Worm (Caenorhabditis elegans): ENCODE data around the gene mec-12.

mec-12 gene

ce11 chrIII:3142078-3142477 lies 3.0 kb upstream of the mec-12 start:
- TF ChIP-seq hmg-4 (GFP tag; optimal IDR thresholded peaks at IDR 0.05) (no peak), B0310.2 (tag; optimal IDR thresholded peaks at IDR 0.05) (no peak), ceh-13 (GFP tag; optimal IDR thresholded peaks at IDR 0.05) (no peak), tbx-11 (GFP tag; IDR thresholded peaks at IDR 0.05) (no peak), ama-1 (optimal IDR thresholded peaks at IDR 0.05) (no peak), scrt-1 (GFP tag; IDR thresholded peaks at IDR 0.05) (no peak), ets-7 (tag; optimal IDR thresholded peaks at IDR 0.05) (no peak), hnd-1 (tag; optimal IDR thresholded peaks at IDR 0.05) (no peak), flt-1 (GFP tag; IDR thresholded peaks at IDR 0.05) (no peak), tbx-37 (GFP tag; conservative IDR thresholded peaks at IDR 0.05) (no peak), hmbx-1 (tag; optimal IDR thresholded peaks at IDR 0.05) (no peak), ceh-36 (tag; optimal IDR thresholded peaks at IDR 0.05) (no peak), aly-1 (tag; optimal IDR thresholded peaks at IDR 0.05) (no peak)

- TF ChIP-seq hnd-1 (tag; optimal IDR thresholded peaks at IDR 0.05) (no peak), tbx-11 (GFP tag; IDR thresholded peaks at IDR 0.05) (no peak), hmg-4 (GFP tag; optimal IDR thresholded peaks at IDR 0.05) (no peak), hmbx-1 (tag; optimal IDR thresholded peaks at IDR 0.05) (no peak), ceh-13 (GFP tag; optimal IDR thresholded peaks at IDR 0.05) (no peak), ama-1 (optimal IDR thresholded peaks at IDR 0.05) (no peak)
Observed at ce11 chrIII:3140227-3140626, 1.2 kb upstream of the mec-12 start.

- TF ChIP-seq ets-7 (tag; optimal IDR thresholded peaks at IDR 0.05) (no peak), ceh-13 (GFP tag; optimal IDR thresholded peaks at IDR 0.05) (no peak), B0310.2 (tag; optimal IDR thresholded peaks at IDR 0.05) (no peak), tbx-37 (GFP tag; conservative IDR thresholded peaks at IDR 0.05) (no peak), aly-1 (tag; optimal IDR thresholded peaks at IDR 0.05) (no peak), F13C5.2 (tag; optimal IDR thresholded peaks at IDR 0.05) (no peak), tbx-11 (GFP tag; IDR thresholded peaks at IDR 0.05) (no peak), sea-1 (GFP tag; conservative IDR thresholded peaks at IDR 0.05) (no peak), scrt-1 (GFP tag; IDR thresholded peaks at IDR 0.05) (no peak)
Observed at ce11 chrIII:3138087-3138486, 947 bp downstream of the mec-12 start.

- TF ChIP-seq ets-7 (tag; optimal IDR thresholded peaks at IDR 0.05), result no peak
- no peak for TF ChIP-seq ama-1 (optimal IDR thresholded peaks at IDR 0.05)
- no peak for TF ChIP-seq flt-1 (GFP tag; IDR thresholded peaks at IDR 0.05)
Observed at ce11 chrIII:3136325-3137001, 2.6 kb downstream of the mec-12 start.

ce11 chrIII:3129036-3129435 lies 10.0 kb downstream of the mec-12 start, which contains the start of gene Y53G8B.1:
Gene Y53G8B.1, plus strand, starts transcription at chrIII:3129277.
- TF ChIP-seq F13C5.2 (tag; optimal IDR thresholded peaks at IDR 0.05), result no peak
- no peak for TF ChIP-seq tbx-11 (GFP tag; IDR thresholded peaks at IDR 0.05)
- no peak for TF ChIP-seq B0310.2 (tag; optimal IDR thresholded peaks at IDR 0.05)
- no peak for TF ChIP-seq tra-4 (tag; optimal IDR thresholded peaks at IDR 0.05)
- TF ChIP-seq ceh-13 (GFP tag; optimal IDR thresholded peaks at IDR 0.05), result no peak
- no peak for TF ChIP-seq ets-7 (tag; optimal IDR thresholded peaks at IDR 0.05)
- TF ChIP-seq hnd-1 (tag; optimal IDR thresholded peaks at IDR 0.05), result no peak
- TF ChIP-seq sea-1 (GFP tag; conservative IDR thresholded peaks at IDR 0.05), result no peak
- no peak for TF ChIP-seq pes-1 (GFP tag; IDR thresholded peaks at IDR 0.05)
- TF ChIP-seq hmg-4 (GFP tag; optimal IDR thresholded peaks at IDR 0.05), result no peak

ce11 chrIII:3127613-3128012 lies 11.4 kb downstream of the mec-12 start:
- TF ChIP-seq tbx-37 (GFP tag; conservative IDR thresholded peaks at IDR 0.05), result no peak
- no peak for TF ChIP-seq aly-1 (tag; optimal IDR thresholded peaks at IDR 0.05)
- TF ChIP-seq ets-7 (tag; optimal IDR thresholded peaks at IDR 0.05), result no peak
- TF ChIP-seq hnd-1 (tag; optimal IDR thresholded peaks at IDR 0.05), result no peak
- no peak for TF ChIP-seq pes-1 (GFP tag; IDR thresholded peaks at IDR 0.05)
- no peak for TF ChIP-seq tbx-11 (GFP tag; IDR thresholded peaks at IDR 0.05)
- TF ChIP-seq scrt-1 (GFP tag; IDR thresholded peaks at IDR 0.05), result no peak
- no peak for TF ChIP-seq tra-4 (tag; optimal IDR thresholded peaks at IDR 0.05)
- no peak for TF ChIP-seq ceh-13 (GFP tag; optimal IDR thresholded peaks at IDR 0.05)
- TF ChIP-seq B0310.2 (tag; optimal IDR thresholded peaks at IDR 0.05), result no peak

ce11 chrIII:3127074-3127596 lies 11.9 kb downstream of the mec-12 start, which contains the start of gene nipa-1:
Gene nipa-1, minus strand, starts transcription at chrIII:3127124.
- no peak for TF ChIP-seq hmg-4 (GFP tag; optimal IDR thresholded peaks at IDR 0.05)
- no peak for TF ChIP-seq ama-1 (optimal IDR thresholded peaks at IDR 0.05)
- no peak for TF ChIP-seq B0310.2 (tag; optimal IDR thresholded peaks at IDR 0.05)
- no peak for TF ChIP-seq ets-7 (tag; optimal IDR thresholded peaks at IDR 0.05)
- no peak for TF ChIP-seq flt-1 (GFP tag; IDR thresholded peaks at IDR 0.05)
- TF ChIP-seq tra-4 (tag; optimal IDR thresholded peaks at IDR 0.05), result no peak
- TF ChIP-seq sea-1 (GFP tag; conservative IDR thresholded peaks at IDR 0.05), result no peak
- no peak for TF ChIP-seq hmbx-1 (tag; optimal IDR thresholded peaks at IDR 0.05)
- TF ChIP-seq pes-1 (GFP tag; IDR thresholded peaks at IDR 0.05), result no peak
- no peak for TF ChIP-seq tbx-11 (GFP tag; IDR thresholded peaks at IDR 0.05)
- TF ChIP-seq tbx-37 (GFP tag; conservative IDR thresholded peaks at IDR 0.05), result no peak
- TF ChIP-seq hnd-1 (tag; optimal IDR thresholded peaks at IDR 0.05), result no peak
- TF ChIP-seq ceh-36 (tag; optimal IDR thresholded peaks at IDR 0.05), result no peak

- no peak for TF ChIP-seq B0310.2 (tag; optimal IDR thresholded peaks at IDR 0.05)
- TF ChIP-seq tra-4 (tag; optimal IDR thresholded peaks at IDR 0.05), result no peak
- no peak for TF ChIP-seq sea-1 (GFP tag; conservative IDR thresholded peaks at IDR 0.05)
- no peak for TF ChIP-seq scrt-1 (GFP tag; IDR thresholded peaks at IDR 0.05)
- no peak for TF ChIP-seq tbx-37 (GFP tag; conservative IDR thresholded peaks at IDR 0.05)
- no peak for TF ChIP-seq hnd-1 (tag; optimal IDR thresholded peaks at IDR 0.05)
- no peak for TF ChIP-seq ceh-13 (GFP tag; optimal IDR thresholded peaks at IDR 0.05)
- no peak for TF ChIP-seq pes-1 (GFP tag; IDR thresholded peaks at IDR 0.05)
- no peak for TF ChIP-seq hmg-4 (GFP tag; optimal IDR thresholded peaks at IDR 0.05)
- no peak for TF ChIP-seq ama-1 (optimal IDR thresholded peaks at IDR 0.05)
- no peak for TF ChIP-seq hmbx-1 (tag; optimal IDR thresholded peaks at IDR 0.05)
- TF ChIP-seq tbx-11 (GFP tag; IDR thresholded peaks at IDR 0.05), result no peak
- no peak for TF ChIP-seq ets-7 (tag; optimal IDR thresholded peaks at IDR 0.05)
- no peak for TF ChIP-seq ceh-36 (tag; optimal IDR thresholded peaks at IDR 0.05)
- no peak for TF ChIP-seq flt-1 (GFP tag; IDR thresholded peaks at IDR 0.05)
- no peak for TF ChIP-seq F13C5.2 (tag; optimal IDR thresholded peaks at IDR 0.05)
Observed at ce11 chrIII:3124209-3124786, 14.7 kb downstream of the mec-12 start.
